Fruit fly (Drosophila melanogaster) S2 (cell line): ENCODE data around the gene thw.

Experiments
- CG8478 ChIP-seq: fragments of >200 bp; optimal IDR thresholded peaks from 2 replicates; lab custom pipeline; 2018
- CTCF ChIP-seq, 2 experiments: fragments of >200 bp; optimal IDR thresholded peaks; 2 replicates each; lab custom pipeline; 2018

DNA sequence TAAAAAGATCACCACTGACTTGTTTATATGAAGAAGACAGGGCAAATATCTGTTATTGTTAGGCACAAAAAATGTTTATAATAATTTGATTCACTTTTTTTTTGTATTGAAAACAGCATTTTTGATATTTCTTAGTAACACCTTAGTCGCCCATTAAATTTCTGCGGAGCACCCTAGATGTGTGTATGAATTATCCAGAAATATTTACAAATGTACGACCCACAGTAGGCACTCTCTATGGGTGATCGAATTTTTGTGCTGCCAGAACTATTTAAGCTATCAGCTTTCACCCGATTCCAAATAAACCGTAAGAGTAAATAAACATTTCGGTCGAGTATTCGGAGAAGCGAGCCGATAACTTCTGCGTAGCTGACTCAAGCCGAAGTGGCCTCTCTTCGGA, 61.4 kb downstream of the thw start, which contains the start of gene RacGAP84C:
- TF ChIP-seq CTCF (optimal IDR thresholded peaks at IDR 0.05; lab: Kevin White, UChicago) (no peak), CG8478 (lab: Kevin White, UChicago) (no peak)
